Fruit fly (Drosophila melanogaster) whole organism, embryonic: ENCODE results near the gene Sec3.
A peak's percentile ranks its signal among the peaks of the same experiment; 100 is the strongest.

Source experiments
- Blimp-1 ChIP-seq: fragments of 200-800 bp; sonication (Bioruptor generic); optimal IDR thresholded peaks from 3 replicates; lab custom pipeline; 2018; ENCODE audit warnings: missing biosample characterization, missing genetic modification characterization, mild to moderate bottlenecking, moderate library complexity, missing genetic modification reagents
- CG10543 ChIP-seq: fragments of 200-800 bp; sonication (Bioruptor generic); optimal IDR thresholded peaks from 3 replicates; lab custom pipeline; 2017; ENCODE audit warnings: missing biosample characterization, mild to moderate bottlenecking, missing genetic modification characterization, moderate library complexity
- CG10979 ChIP-seq: fragments of 200-800 bp; sonication (Bioruptor generic); optimal IDR thresholded peaks from 2 replicates; lab custom pipeline; 2018; ENCODE audit warnings: missing biosample characterization, mild to moderate bottlenecking, missing genetic modification characterization, moderate library complexity
- CG12659 ChIP-seq: fragments of 200-800 bp; sonication (Bioruptor generic); optimal IDR thresholded peaks from 3 replicates; lab custom pipeline; 2017; ENCODE audit warnings: mild to moderate bottlenecking, missing biosample characterization, missing genetic modification reagents, missing genetic modification characterization
- CG14050 ChIP-seq: fragments of 200-800 bp; sonication (Bioruptor generic); IDR thresholded peaks from 3 replicates; pipeline ENCODE4 v1.3.6; 2022; ENCODE audit warnings: missing biosample characterization, missing genetic modification characterization
- CG15269 ChIP-seq: fragments of 200-800 bp; sonication (Bioruptor generic); optimal IDR thresholded peaks from 2 replicates; lab custom pipeline; 2018; ENCODE audit warnings: missing biosample characterization, mild to moderate bottlenecking, missing genetic modification characterization, moderate library complexity
- CG15514 ChIP-seq: fragments of 200-800 bp; sonication (Bioruptor generic); optimal IDR thresholded peaks from 3 replicates; lab custom pipeline; 2017; ENCODE audit warnings: missing biosample characterization, missing genetic modification characterization, mild to moderate bottlenecking, moderate library complexity, missing genetic modification reagents
- CG16813 ChIP-seq: fragments of 200-800 bp; sonication (Bioruptor generic); IDR thresholded peaks from 3 replicates; pipeline ENCODE4 v1.3.6; 2022; ENCODE audit warnings: missing biosample characterization, missing genetic modification characterization; ENCODE audit not compliant: partially characterized antibody
- CG17385 ChIP-seq: fragments of 200-800 bp; sonication (Bioruptor generic); optimal IDR thresholded peaks from 3 replicates; lab custom pipeline; 2018; ENCODE audit warnings: missing biosample characterization, mild to moderate bottlenecking, missing genetic modification characterization
- CG18262 ChIP-seq: fragments of 200-800 bp; optimal IDR thresholded peaks from 3 replicates; lab custom pipeline; 2019; ENCODE audit warnings: missing biosample characterization, mild to moderate bottlenecking, missing genetic modification characterization, moderate library complexity
- CG2202 ChIP-seq: fragments of 200-800 bp; sonication (Bioruptor generic); optimal IDR thresholded peaks from 2 replicates; lab custom pipeline; 2018; ENCODE audit warnings: missing biosample characterization, mild to moderate bottlenecking, missing genetic modification characterization
- CG2678 ChIP-seq: fragments of 200-800 bp; sonication (Bioruptor generic); optimal IDR thresholded peaks from 3 replicates; lab custom pipeline; 2019; ENCODE audit warnings: missing biosample characterization, mild to moderate bottlenecking, missing genetic modification characterization, moderate library complexity
- CG2712 ChIP-seq: fragments of 200-800 bp; optimal IDR thresholded peaks from 3 replicates; lab custom pipeline; 2019; ENCODE audit warnings: missing biosample characterization, mild to moderate bottlenecking, missing genetic modification characterization, moderate library complexity
- CG30020 ChIP-seq: fragments of 200-800 bp; optimal IDR thresholded peaks from 2 replicates; lab custom pipeline; 2019; ENCODE audit warnings: missing biosample characterization, mild to moderate bottlenecking, missing genetic modification characterization, moderate library complexity
- CG31441 ChIP-seq: fragments of 200-800 bp; sonication (Bioruptor generic); IDR thresholded peaks from 2 replicates; pipeline ENCODE4 v1.3.6; 2022; ENCODE audit warnings: missing biosample characterization, missing genetic modification characterization
- CG32772 ChIP-seq: fragments of 200-800 bp; sonication (Bioruptor generic); IDR thresholded peaks from 2 replicates; pipeline ENCODE4 v1.3.6; 2022; ENCODE audit warnings: missing biosample characterization, missing genetic modification characterization
- CG3847 ChIP-seq: fragments of 200-800 bp; sonication (Bioruptor generic); IDR thresholded peaks from 2 replicates; pipeline ENCODE4 v1.3.6; 2022; ENCODE audit warnings: missing biosample characterization, missing genetic modification characterization
- CG4282 ChIP-seq: fragments of 200-800 bp; sonication (Bioruptor generic); optimal IDR thresholded peaks from 2 replicates; lab custom pipeline; 2016; ENCODE audit warnings: missing biosample characterization, missing genetic modification characterization
- CG4404 ChIP-seq: fragments of 200-800 bp; sonication (Bioruptor generic); IDR thresholded peaks from 2 replicates; pipeline ENCODE4 v1.3.6; 2022; ENCODE audit warnings: missing biosample characterization, missing genetic modification characterization
- CG4617 ChIP-seq: fragments of 200-800 bp; sonication (Bioruptor generic); optimal IDR thresholded peaks from 3 replicates; lab custom pipeline; 2016; ENCODE audit warnings: missing biosample characterization, missing genetic modification characterization, borderline replicate concordance
- CG5245 ChIP-seq: fragments of 200-800 bp; sonication (Bioruptor generic); optimal IDR thresholded peaks from 3 replicates; lab custom pipeline; 2016; ENCODE audit warnings: missing biosample characterization, missing genetic modification characterization
- CG5953 ChIP-seq: fragments of 200-800 bp; sonication (Bioruptor generic); IDR thresholded peaks from 2 replicates; pipeline ENCODE4 v1.3.6; 2022; ENCODE audit warnings: missing biosample characterization, missing genetic modification characterization
- CG6254 ChIP-seq: fragments of 200-800 bp; sonication (Bioruptor generic); optimal IDR thresholded peaks from 3 replicates; lab custom pipeline; 2017; ENCODE audit warnings: mild to moderate bottlenecking, missing biosample characterization, missing genetic modification reagents, missing genetic modification characterization
- CG7556 ChIP-seq: fragments of 200-800 bp; sonication (Bioruptor generic); optimal IDR thresholded peaks from 2 replicates; lab custom pipeline; 2017; ENCODE audit warnings: missing biosample characterization, mild to moderate bottlenecking, missing genetic modification characterization
- CG7786 ChIP-seq: fragments of 200-800 bp; sonication (Bioruptor generic); optimal IDR thresholded peaks from 2 replicates; lab custom pipeline; 2016; ENCODE audit warnings: missing biosample characterization, missing genetic modification characterization
- CG8281 ChIP-seq: fragments of 200-800 bp; sonication (Bioruptor generic); optimal IDR thresholded peaks from 2 replicates; lab custom pipeline; 2018; ENCODE audit warnings: missing biosample characterization, mild to moderate bottlenecking, missing genetic modification characterization, moderate library complexity
- CG8478 ChIP-seq: fragments of >200 bp; optimal IDR thresholded peaks from 2 replicates; lab custom pipeline; 2018
- Doc3 ChIP-seq: fragments of 200-800 bp; sonication (Bioruptor generic); IDR thresholded peaks from 3 replicates; pipeline ENCODE4 v1.3.6; 2022; ENCODE audit warnings: missing biosample characterization, missing genetic modification characterization; ENCODE audit not compliant: partially characterized antibody
- Dref ChIP-seq: fragments of 200-800 bp; sonication (Bioruptor generic); IDR thresholded peaks from 2 replicates; pipeline ENCODE4 v1.3.6; 2022; ENCODE audit warnings: missing biosample characterization, missing genetic modification characterization
- Hr78 ChIP-seq, 2 experiments: fragments of 200-800 bp in 1 of 2; fragments of >200 bp in 1 of 2; sonication (Bioruptor generic) in 1 of 2; optimal IDR thresholded peaks; 2 replicates each; lab custom pipeline; 2017 to 2019; ENCODE audit warnings: missing biosample characterization in 2 of 2, missing genetic modification characterization in 2 of 2, mild to moderate bottlenecking in 1 of 2, moderate library complexity in 1 of 2
- Max ChIP-seq: fragments of 200-800 bp; sonication (Bioruptor generic); optimal IDR thresholded peaks from 2 replicates; lab custom pipeline; 2016; ENCODE audit warnings: missing biosample characterization, mild to moderate bottlenecking, missing genetic modification characterization
- Med ChIP-seq: fragments of 200-800 bp; sonication (Bioruptor generic); peaks from one replicate; lab custom pipeline; 2016; ENCODE audit warnings: missing biosample characterization, missing genetic modification characterization, mild to moderate bottlenecking, inconsistent platforms, moderate library complexity
- NfI ChIP-seq: fragments of 200-800 bp; sonication (Bioruptor generic); optimal IDR thresholded peaks from 3 replicates; lab custom pipeline; 2018; ENCODE audit warnings: missing biosample characterization, mild to moderate bottlenecking, missing genetic modification characterization, moderate library complexity
- Tbp ChIP-seq: fragments of >200 bp; optimal IDR thresholded peaks from 2 replicates; lab custom pipeline; 2018; ENCODE audit warnings: missing biosample characterization, missing genetic modification characterization
- Usf ChIP-seq: fragments of 200-800 bp; sonication (Bioruptor generic); optimal IDR thresholded peaks from 2 replicates; lab custom pipeline; 2017; ENCODE audit warnings: missing genotype, missing biosample characterization, missing genetic modification characterization
- bsh ChIP-seq, 2 experiments: fragments of 200-800 bp; sonication (Bioruptor generic); optimal IDR thresholded peaks; 2 replicates each; lab custom pipeline; 2017 to 2018; ENCODE audit warnings: mild to moderate bottlenecking in 2 of 2, missing biosample characterization in 2 of 2, missing genetic modification characterization in 2 of 2, moderate library complexity in 1 of 2
- chm ChIP-seq: fragments of 200-800 bp; sonication (Bioruptor generic); IDR thresholded peaks from 2 replicates; pipeline ENCODE4 v1.3.6; 2022; ENCODE audit warnings: missing biosample characterization, missing genetic modification characterization
- eve ChIP-seq, 2 experiments: fragments of >200 bp; optimal IDR thresholded peaks; 2 replicates each; lab custom pipeline; 2017; ENCODE audit warnings: missing biosample characterization in 2 of 2, missing genetic modification characterization in 2 of 2
- luna ChIP-seq: fragments of 200-800 bp; sonication (Bioruptor generic); optimal IDR thresholded peaks from 2 replicates; lab custom pipeline; 2016; ENCODE audit warnings: missing biosample characterization, missing genetic modification characterization
- mirr ChIP-seq: fragments of 200-800 bp; sonication (Bioruptor generic); optimal IDR thresholded peaks from 3 replicates; lab custom pipeline; 2018; ENCODE audit warnings: missing biosample characterization, mild to moderate bottlenecking, missing genetic modification characterization
- ro ChIP-seq: fragments of 200-800 bp; sonication (Bioruptor generic); IDR thresholded peaks from 2 replicates; pipeline ENCODE4 v1.3.6; 2022; ENCODE audit warnings: missing biosample characterization, missing genetic modification characterization
- row ChIP-seq: fragments of 200-800 bp; sonication (Bioruptor generic); IDR thresholded peaks from 3 replicates; pipeline ENCODE4 v1.3.6; 2022; ENCODE audit warnings: missing biosample characterization, missing genetic modification characterization
- run ChIP-seq: fragments of 200-800 bp; sonication (Bioruptor generic); optimal IDR thresholded peaks from 3 replicates; lab custom pipeline; 2018; ENCODE audit warnings: missing biosample characterization, mild to moderate bottlenecking, missing genetic modification characterization
- salm ChIP-seq: fragments of 200-800 bp; sonication (Bioruptor generic); optimal IDR thresholded peaks from 2 replicates; lab custom pipeline; 2018; ENCODE audit warnings: missing biosample characterization, mild to moderate bottlenecking, missing genetic modification characterization
- sc ChIP-seq, 3 experiments: fragments of >200 bp in 2 of 3; fragments of 200-800 bp in 1 of 3; sonication (Bioruptor generic) in 1 of 3; optimal IDR thresholded peaks; 2 replicates in 2 of 3; 3 replicates in 1 of 3; lab custom pipeline; 2017; ENCODE audit warnings: mild to moderate bottlenecking in 1 of 3, missing biosample characterization in 1 of 3, missing genetic modification characterization in 1 of 3, missing genetic modification reagents in 1 of 3
- seq ChIP-seq: fragments of 200-800 bp; sonication (Bioruptor generic); IDR thresholded peaks from 2 replicates; pipeline ENCODE4 v1.3.6; 2022; ENCODE audit warnings: missing biosample characterization, missing genetic modification characterization
- sug ChIP-seq: fragments of 200-800 bp; optimal IDR thresholded peaks from 2 replicates; lab custom pipeline; 2019; ENCODE audit warnings: missing biosample characterization, mild to moderate bottlenecking, missing genetic modification characterization, moderate library complexity
- tap ChIP-seq: fragments of 200-800 bp; optimal IDR thresholded peaks from 3 replicates; lab custom pipeline; 2019; ENCODE audit warnings: missing biosample characterization, mild to moderate bottlenecking, missing genetic modification characterization, moderate library complexity

Sec3 gene

dm6 chr3L:17457695-17458242 is 32.8 kb upstream of the Sec3 start (continued):
- TF ChIP-seq Med (GFP tag; lab: Kevin White, UChicago) (peak; percentile 30), CG5953 (0 out of 2 replicates have a peak, but pooled peaks have one; percentile 24), CG10543 (GFP tag; lab: Kevin White, UChicago) (no peak), CG15269 (peak; percentile 16), CG7556 (GFP tag; lab: Kevin White, UChicago) (peak; percentile 26), CG30020 (no peak), CG6254 (peak; percentile 32), bsh (GFP tag; optimal IDR thresholded peaks at IDR 0.05; lab: Kevin White, UChicago) (peak in 1 of 2 experiments; percentile 57)
- TF ChIP-seq, all 482 proteins: peak for 77

dm6 chr3L:17447881-17448280 is 22.9 kb upstream of the Sec3 start:
- no peak for TF ChIP-seq Max (GFP tag; lab: Kevin White, UChicago)
- TF ChIP-seq CG15514 (GFP tag; lab: Kevin White, UChicago): peak; percentile 18
- TF ChIP-seq luna (GFP tag; lab: Kevin White, UChicago): no peak
- TF ChIP-seq CG4617 (GFP tag; lab: Kevin White, UChicago): no peak
- TF ChIP-seq CG7556 (GFP tag; lab: Kevin White, UChicago): peak; percentile 78
- TF ChIP-seq CG10979 (tag; lab: Kevin White, UChicago): peak; percentile 7
- TF ChIP-seq row: peak; percentile 72
- TF ChIP-seq CG8478 (lab: Kevin White, UChicago): no peak
- peak; percentile 20 for TF ChIP-seq tap
- TF ChIP-seq CG32772 (GFP tag; lab: Robert Waterston, UW): 0 out of 2 replicates have a peak, but pooled peaks have one; percentile 27
- peak; percentile 19 for TF ChIP-seq CG17385
- no peak for TF ChIP-seq Tbp
- TF ChIP-seq Dref (GFP tag; lab: Robert Waterston, UW): no peak
- TF ChIP-seq CG5245 (GFP tag; lab: Kevin White, UChicago): no peak
- no peak for TF ChIP-seq run (tag; lab: Kevin White, UChicago)
- no peak for TF ChIP-seq Hr78 (GFP tag; optimal IDR thresholded peaks at IDR 0.05; lab: Kevin White, UChicago)
- TF ChIP-seq chm: no peak
- TF ChIP-seq Usf: no peak
- no peak for TF ChIP-seq Doc3 (GFP tag; lab: Robert Waterston, UW)
- TF ChIP-seq CG3847 (GFP tag; lab: Robert Waterston, UW): no peak
- TF ChIP-seq Blimp-1: peak; percentile 7
- TF ChIP-seq eve (GFP tag; optimal IDR thresholded peaks at IDR 0.05; lab: Kevin White, UChicago): no peak
- no peak for TF ChIP-seq sc (optimal IDR thresholded peaks at IDR 0.05; lab: Kevin White, UChicago)
- no peak for TF ChIP-seq sc (GFP tag; optimal IDR thresholded peaks at IDR 0.05; lab: Kevin White, UChicago)
- no peak for TF ChIP-seq CG7786 (GFP tag; lab: Kevin White, UChicago)
- no peak for TF ChIP-seq CG4404 (GFP tag; lab: Robert Waterston, UW)
- no peak for TF ChIP-seq CG16813
- no peak for TF ChIP-seq CG14050 (GFP tag; lab: Robert Waterston, UW)
- no peak for TF ChIP-seq ro (GFP tag; lab: Robert Waterston, UW)
- TF ChIP-seq CG2712 (tag; lab: Kevin White, UChicago): peak; percentile 44
- TF ChIP-seq salm: no peak
- peak; percentile 71 for TF ChIP-seq CG2678 (tag; lab: Kevin White, UChicago)
- peak; percentile 33 for TF ChIP-seq sug (tag; lab: Kevin White, UChicago)
- TF ChIP-seq NfI (GFP tag; lab: Kevin White, UChicago): no peak
- peak; percentile 29 for TF ChIP-seq CG18262
- TF ChIP-seq mirr (GFP tag; lab: Kevin White, UChicago): no peak
- TF ChIP-seq CG8281 (tag; lab: Kevin White, UChicago): no peak
- TF ChIP-seq CG4282 (GFP tag; lab: Kevin White, UChicago): no peak
- TF ChIP-seq CG31441 (GFP tag; lab: Robert Waterston, UW): peak; percentile 31; the same call in 1 of the 2 replicates
- TF ChIP-seq CG2202 (tag; lab: Kevin White, UChicago): no peak
- peak; percentile 30 for TF ChIP-seq CG12659 (GFP tag; lab: Kevin White, UChicago)
- TF ChIP-seq seq: 0 out of 2 replicates have a peak, but pooled peaks have one; percentile 13
